Fruit fly (Drosophila melanogaster): ENCODE results near the gene tefu.
A peak's percentile ranks its signal among the peaks of the same experiment; 100 is the strongest.

The tefu gene

dm6 chr3R:15230285-15230684 is 11.8 kb downstream of the tefu start, which contains the start of gene CG34316:
CG34316 (plus strand) TSS chr3R:15230585.
- TF ChIP-seq exex (tag; optimal IDR thresholded peaks at IDR 0.05), result peak; percentile 30
- TF ChIP-seq grn (GFP tag; optimal IDR thresholded peaks at IDR 0.05), result no peak
- no peak for TF ChIP-seq gce (GFP tag; IDR thresholded peaks at IDR 0.05)
- no peak for TF ChIP-seq mam (GFP tag; optimal IDR thresholded peaks at IDR 0.05)
- TF ChIP-seq gsb (GFP tag; IDR thresholded peaks at IDR 0.05), result no peak
- TF ChIP-seq Meics (GFP tag; optimal IDR thresholded peaks at IDR 0.05), result no peak
- TF ChIP-seq hth (optimal IDR thresholded peaks at IDR 0.05), result no peak
- no peak for TF ChIP-seq HLH4C (GFP tag; IDR thresholded peaks at IDR 0.05; ENCODE audit: partially characterized antibody)
- TF ChIP-seq sug (tag; optimal IDR thresholded peaks at IDR 0.05), result peak; percentile 55
- TF ChIP-seq BtbVII (GFP tag; optimal IDR thresholded peaks at IDR 0.05), result no peak
- TF ChIP-seq al (GFP tag; IDR thresholded peaks at IDR 0.05), result no peak

dm6 chr3R:15229329-15229876 is 12.6 kb downstream of the tefu start, which contains the start of the genes Art3 and mRpS10:
Art3 (minus strand) TSS chr3R:15229408.
mRpS10 (plus strand) TSS chr3R:15229665.
- TF ChIP-seq ara (GFP tag; IDR thresholded peaks at IDR 0.05) (peak; percentile 100), ken (GFP tag; IDR thresholded peaks at IDR 0.05) (peak; percentile 100), TFAM (GFP tag; optimal IDR thresholded peaks at IDR 0.05) (peak; percentile 97), crp (GFP tag; optimal IDR thresholded peaks at IDR 0.05) (peak; percentile 55 to 80), Xbp1 (GFP tag; optimal IDR thresholded peaks at IDR 0.05) (peak; percentile 100), Dref (GFP tag; IDR thresholded peaks at IDR 0.05) (peak; percentile 55), Gug (GFP tag; IDR thresholded peaks at IDR 0.05) (peak; percentile 99), Poxn (GFP tag; IDR thresholded peaks at IDR 0.05) (peak; percentile 100), h (optimal IDR thresholded peaks at IDR 0.05) (no peak), CG16779 (GFP tag; IDR thresholded peaks at IDR 0.05) (peak; percentile 100), CG10431 (GFP tag; optimal IDR thresholded peaks at IDR 0.05) (peak; percentile 99), gsb (GFP tag; IDR thresholded peaks at IDR 0.05) (peak; percentile 100), CG2202 (tag; optimal IDR thresholded peaks at IDR 0.05) (peak; percentile 100), CG2116 (GFP tag; optimal IDR thresholded peaks at IDR 0.05) (peak; percentile 94), gsb-n (tag; optimal IDR thresholded peaks at IDR 0.05) (peak; percentile 100), CG30431 (GFP tag; optimal IDR thresholded peaks at IDR 0.05) (peak; percentile 100), Atf6 (GFP tag; IDR thresholded peaks at IDR 0.05) (peak; percentile 100), hb (GFP tag; IDR thresholded peaks at IDR 0.05; ENCODE audit: partially characterized antibody) (no peak), psq (GFP tag; optimal IDR thresholded peaks at IDR 0.05) (peak; percentile 99), CG11456 (GFP tag; IDR thresholded peaks at IDR 0.05) (peak; percentile 100), Bdp1 (GFP tag; optimal IDR thresholded peaks at IDR 0.05) (peak; percentile 96), gfzf (GFP tag; optimal IDR thresholded peaks at IDR 0.05) (peak; percentile 89), CG17612 (GFP tag; IDR thresholded peaks at IDR 0.05) (peak; percentile 100), CG8478 (optimal IDR thresholded peaks at IDR 0.05) (no peak), NfI (GFP tag; optimal IDR thresholded peaks at IDR 0.05) (peak; percentile 100), CG10565 (GFP tag; optimal IDR thresholded peaks at IDR 0.05) (peak; percentile 99), Dbx (GFP tag; IDR thresholded peaks at IDR 0.05) (peak; percentile 100), Fer3 (tag; optimal IDR thresholded peaks at IDR 0.05) (peak; percentile 100), Hr39 (optimal IDR thresholded peaks at IDR 0.05) (no peak), CG1603 (tag; optimal IDR thresholded peaks at IDR 0.05) (peak; percentile 99), CG31365 (tag; optimal IDR thresholded peaks at IDR 0.05) (peak; percentile 95), luna (GFP tag; optimal IDR thresholded peaks at IDR 0.05) (peak; percentile 99), cas (GFP tag; IDR thresholded peaks at IDR 0.05) (peak; percentile 99), nmo (GFP tag; optimal IDR thresholded peaks at IDR 0.05) (peak; percentile 100), pho (GFP tag; optimal IDR thresholded peaks at IDR 0.05) (peak; percentile 100), CG13624 (GFP tag; optimal IDR thresholded peaks at IDR 0.05) (peak; percentile 100), emc (GFP tag; optimal IDR thresholded peaks at IDR 0.05) (peak; percentile 100), ssp (GFP tag; IDR thresholded peaks at IDR 0.05) (peak; percentile 97), CG7839 (tag; optimal IDR thresholded peaks at IDR 0.05) (peak; percentile 100), ranshi (GFP tag; IDR thresholded peaks at IDR 0.05) (peak; percentile 100), CG9876 (GFP tag; optimal IDR thresholded peaks at IDR 0.05) (peak; percentile 99), Hey (tag; optimal IDR thresholded peaks at IDR 0.05) (peak; percentile 99)

Measured in whole organism, embryonic.